Fruit fly (Drosophila melanogaster) S2 (cell line): ENCODE results near the gene cue.

Experiments used
- CG8478 ChIP-seq: fragments of >200 bp; optimal IDR thresholded peaks from 2 replicates; lab custom pipeline; 2018
- CTCF ChIP-seq, 2 experiments: fragments of >200 bp; optimal IDR thresholded peaks; 2 replicates each; lab custom pipeline; 2018

- TF ChIP-seq CG8478 (no peak), CTCF (optimal IDR thresholded peaks at IDR 0.05; lab: Kevin White, UChicago) (no peak)
Measured at dm6 chr3L:1475157-1475556, 41.9 kb downstream of the cue start, which contains the start of gene Ptp61F.
